Worm (Caenorhabditis elegans) whole organism, young adult: ENCODE results near the gene atln-1.
A peak's percentile ranks its signal among the peaks of the same experiment; 100 is the strongest.

Source experiments
- B0019.2 ChIP-seq: fragments of 200-800 bp; sonication (Bioruptor generic); conservative IDR thresholded peaks from 2 replicates; pipeline ENCODE4 v1.3.6; 2022; ENCODE audit warnings: missing genetic modification reagents, missing genetic modification characterization, missing compliant biosample characterization
- B0035.1 ChIP-seq: sonication (generic microtip); optimal IDR thresholded peaks from 2 replicates; lab custom pipeline; 2016; ENCODE audit warnings: missing genetic modification characterization, mild to moderate bottlenecking, missing compliant biosample characterization, missing genotype, missing genetic modification reagents
- B0261.1 ChIP-seq: sonication (generic microtip); optimal IDR thresholded peaks from 2 replicates; lab custom pipeline; 2016; ENCODE audit warnings: mild to moderate bottlenecking, missing genetic modification characterization, moderate library complexity, missing compliant biosample characterization
- B0336.3 ChIP-seq: fragments of 200-800 bp; sonication (Bioruptor generic); IDR thresholded peaks from 2 replicates; pipeline ENCODE4 v1.3.6; 2022; ENCODE audit warnings: missing genetic modification characterization, missing compliant biosample characterization
- F33H1.4 ChIP-seq: fragments of 200-800 bp; sonication (Bioruptor generic); IDR thresholded peaks from 2 replicates; pipeline ENCODE4 v1.3.6; 2022; ENCODE audit warnings: missing genetic modification reagents, missing genetic modification characterization, missing compliant biosample characterization
- F37B4.10 ChIP-seq: fragments of 200-800 bp; sonication (Bioruptor generic); IDR thresholded peaks from 2 replicates; pipeline ENCODE4 v1.3.6; 2022; ENCODE audit warnings: missing genetic modification characterization, missing compliant biosample characterization
- F52B5.7 ChIP-seq: sonication (generic microtip); optimal IDR thresholded peaks from 2 replicates; lab custom pipeline; 2016; ENCODE audit warnings: mild to moderate bottlenecking, missing genetic modification characterization, missing compliant biosample characterization
- F57A8.1 ChIP-seq: fragments of 200-800 bp; sonication (Bioruptor generic); optimal IDR thresholded peaks from 2 replicates; lab custom pipeline; 2018; ENCODE audit warnings: mild to moderate bottlenecking, missing genetic modification characterization, moderate library complexity, missing compliant biosample characterization
- T07F8.4 ChIP-seq: sonication (generic microtip); optimal IDR thresholded peaks from 2 replicates; lab custom pipeline; 2016; ENCODE audit warnings: mild to moderate bottlenecking, missing genetic modification characterization, moderate library complexity, missing compliant biosample characterization
- T26A5.8 ChIP-seq: sonication (generic microtip); optimal IDR thresholded peaks from 2 replicates; lab custom pipeline; 2016; ENCODE audit warnings: missing genetic modification characterization, missing compliant biosample characterization
- ama-1 ChIP-seq, 3 experiments: fragments of 150-350 bp in 1 of 3; sonication (generic microtip) in 2 of 3; optimal IDR thresholded peaks; 2 replicates each; lab custom pipeline; 2014 to 2018; ENCODE audit warnings: missing biosample characterization in 2 of 3, missing genetic modification characterization in 2 of 3, missing genetic modification reagents in 2 of 3
- attf-6 ChIP-seq: fragments of 200-800 bp; sonication (Bioruptor generic); IDR thresholded peaks from 2 replicates; pipeline ENCODE4 v1.3.6; 2022; ENCODE audit warnings: missing genetic modification reagents, missing genetic modification characterization, missing compliant biosample characterization
- bed-2 ChIP-seq: fragments of 200-800 bp; sonication (Bioruptor generic); IDR thresholded peaks from 2 replicates; pipeline ENCODE4 v1.3.6; 2022; ENCODE audit warnings: missing genetic modification reagents, missing genetic modification characterization, missing compliant biosample characterization
- cebp-2 ChIP-seq: fragments of 200-800 bp; sonication (Bioruptor generic); IDR thresholded peaks from 2 replicates; pipeline ENCODE4 v1.3.6; 2022; ENCODE audit warnings: missing genetic modification characterization, missing compliant biosample characterization
- ceh-27 ChIP-seq: fragments of 200-800 bp; sonication (Bioruptor generic); optimal IDR thresholded peaks from 2 replicates; lab custom pipeline; 2018; ENCODE audit warnings: mild to moderate bottlenecking, missing genetic modification characterization, moderate library complexity, missing compliant biosample characterization
- ceh-40 ChIP-seq: fragments of 200-800 bp; sonication (Bioruptor generic); IDR thresholded peaks from 2 replicates; pipeline ENCODE4 v1.3.6; 2022; ENCODE audit warnings: missing genetic modification characterization, missing compliant biosample characterization
- ceh-91 ChIP-seq: fragments of 200-800 bp; sonication (Bioruptor generic); IDR thresholded peaks from 2 replicates; pipeline ENCODE4 v1.3.6; 2022; ENCODE audit warnings: missing genetic modification reagents, missing genetic modification characterization, missing compliant biosample characterization
- dox-1 ChIP-seq: fragments of 200-800 bp; sonication (Bioruptor generic); IDR thresholded peaks from 2 replicates; pipeline ENCODE4 v1.3.6; 2022; ENCODE audit warnings: missing genetic modification reagents, missing genetic modification characterization, missing compliant biosample characterization
- ekl-4 ChIP-seq: fragments of 200-800 bp; sonication (Bioruptor generic); IDR thresholded peaks from 2 replicates; pipeline ENCODE4 v1.3.6; 2022; ENCODE audit warnings: missing genetic modification reagents, missing genetic modification characterization, missing compliant biosample characterization
- ets-4 ChIP-seq: fragments of 200-800 bp; sonication (Bioruptor generic); optimal IDR thresholded peaks from 2 replicates; lab custom pipeline; 2018; ENCODE audit warnings: mild to moderate bottlenecking, missing genetic modification characterization, missing compliant biosample characterization
- him-1 ChIP-seq: sonication (generic microtip); optimal IDR thresholded peaks from 2 replicates; lab custom pipeline; 2016; ENCODE audit warnings: missing genotype, missing genetic modification reagents, missing genetic modification characterization, missing compliant biosample characterization
- hlh-12 ChIP-seq: sonication (generic microtip); optimal IDR thresholded peaks from 2 replicates; lab custom pipeline; 2016; ENCODE audit warnings: missing genetic modification characterization, missing compliant biosample characterization
- hlh-26 ChIP-seq: fragments of 200-800 bp; sonication (Bioruptor generic); conservative IDR thresholded peaks from 2 replicates; pipeline ENCODE4 v1.3.6; 2022; ENCODE audit warnings: missing genetic modification reagents, missing genetic modification characterization, missing compliant biosample characterization
- hmg-20 ChIP-seq: fragments of 200-800 bp; sonication (Bioruptor generic); IDR thresholded peaks from 2 replicates; pipeline ENCODE4 v1.3.6; 2022; ENCODE audit warnings: missing genetic modification reagents, missing genetic modification characterization, missing compliant biosample characterization
- let-607 ChIP-seq, 2 experiments: fragments of 200-800 bp in 1 of 2; sonication (Bioruptor generic) in 1 of 2; sonication (generic microtip) in 1 of 2; optimal IDR thresholded peaks; 2 replicates each; lab custom pipeline; 2016 to 2018; ENCODE audit warnings: mild to moderate bottlenecking in 2 of 2, missing compliant biosample characterization in 2 of 2, missing genetic modification characterization in 2 of 2, moderate library complexity in 2 of 2, missing genotype in 1 of 2
- lin-35 ChIP-seq, 3 experiments: fragments of 150-350 bp in 2 of 3; sonication (generic microtip) in 1 of 3; optimal IDR thresholded peaks; 2 replicates each; lab custom pipeline; 2014 to 2018; ENCODE audit warnings: missing biosample characterization in 3 of 3, missing genetic modification characterization in 3 of 3, missing genetic modification reagents in 3 of 3
- madf-10 ChIP-seq: sonication (generic microtip); optimal IDR thresholded peaks from 2 replicates; lab custom pipeline; 2016; ENCODE audit warnings: mild to moderate bottlenecking, missing genetic modification characterization, missing compliant biosample characterization
- madf-8 ChIP-seq: fragments of 200-800 bp; sonication (Bioruptor generic); conservative IDR thresholded peaks from 2 replicates; pipeline ENCODE4 v1.3.6; 2022; ENCODE audit warnings: missing genetic modification reagents, missing genetic modification characterization, missing compliant biosample characterization
- mcd-1 ChIP-seq: fragments of 200-800 bp; sonication (Bioruptor generic); IDR thresholded peaks from 2 replicates; pipeline ENCODE4 v1.3.6; 2022; ENCODE audit warnings: missing genetic modification reagents, missing genetic modification characterization, missing compliant biosample characterization
- mel-28 ChIP-seq: sonication (generic microtip); optimal IDR thresholded peaks from 2 replicates; lab custom pipeline; 2016; ENCODE audit warnings: borderline replicate concordance, mild to moderate bottlenecking, missing genetic modification characterization, missing compliant biosample characterization
- mxl-1 ChIP-seq: sonication (generic microtip); optimal IDR thresholded peaks from 2 replicates; lab custom pipeline; 2016; ENCODE audit warnings: missing genetic modification characterization, missing compliant biosample characterization
- nfya-1 ChIP-seq: sonication (generic microtip); optimal IDR thresholded peaks from 2 replicates; lab custom pipeline; 2017; ENCODE audit warnings: antibody characterized with exemption, missing compliant biosample characterization, missing genetic modification characterization, borderline replicate concordance; ENCODE audit not compliant: insufficient read depth
- nfyb-1 ChIP-seq: fragments of 200-800 bp; sonication (Bioruptor generic); IDR thresholded peaks from 2 replicates; pipeline ENCODE4 v1.3.6; 2022; ENCODE audit warnings: missing genetic modification reagents, missing genetic modification characterization, missing compliant biosample characterization
- nhr-179 ChIP-seq: sonication (generic microtip); optimal IDR thresholded peaks from 2 replicates; lab custom pipeline; 2016; ENCODE audit warnings: mild to moderate bottlenecking, missing genetic modification characterization, missing compliant biosample characterization
- nhr-27 ChIP-seq: fragments of 200-800 bp; sonication (Bioruptor generic); optimal IDR thresholded peaks from 2 replicates; lab custom pipeline; 2018; ENCODE audit warnings: mild to moderate bottlenecking, missing genetic modification characterization, moderate library complexity, missing compliant biosample characterization
- nhr-80 ChIP-seq: sonication (generic microtip); optimal IDR thresholded peaks from 2 replicates; lab custom pipeline; 2016; ENCODE audit warnings: missing genetic modification characterization, missing compliant biosample characterization
- pbrm-1 ChIP-seq: fragments of 200-800 bp; sonication (Bioruptor generic); IDR thresholded peaks from 2 replicates; pipeline ENCODE4 v1.3.6; 2022; ENCODE audit warnings: missing genetic modification reagents, missing genetic modification characterization, missing compliant biosample characterization
- rec-8 ChIP-seq, 2 experiments: sonication (generic microtip); optimal IDR thresholded peaks; 2 replicates each; lab custom pipeline; 2016; ENCODE audit warnings: mild to moderate bottlenecking in 2 of 2, missing genetic modification characterization in 2 of 2, missing genetic modification reagents in 2 of 2, missing genotype in 2 of 2, missing biosample characterization in 1 of 2, missing compliant biosample characterization in 1 of 2, moderate library complexity in 1 of 2
- snpc-1.3 ChIP-seq: sonication (generic microtip); optimal IDR thresholded peaks from 2 replicates; lab custom pipeline; 2017; ENCODE audit warnings: missing genetic modification characterization, mild to moderate bottlenecking, missing compliant biosample characterization, antibody characterized with exemption, moderate library complexity, missing genotype, missing genetic modification reagents; ENCODE audit not compliant: insufficient read depth
- somi-1 ChIP-seq: fragments of 200-800 bp; sonication (Bioruptor generic); optimal IDR thresholded peaks from 2 replicates; lab custom pipeline; 2018; ENCODE audit warnings: mild to moderate bottlenecking, missing genetic modification characterization, missing compliant biosample characterization
- xnd-1 ChIP-seq: sonication (generic microtip); optimal IDR thresholded peaks from 2 replicates; lab custom pipeline; 2016; ENCODE audit warnings: missing genotype, missing genetic modification reagents, missing genetic modification characterization, missing compliant biosample characterization
- zfh-2 ChIP-seq: fragments of 200-800 bp; sonication (Bioruptor generic); conservative IDR thresholded peaks from 2 replicates; pipeline ENCODE4 v1.3.6; 2022; ENCODE audit warnings: missing genetic modification reagents, missing genetic modification characterization, missing compliant biosample characterization
- ztf-18 ChIP-seq: sonication (generic microtip); optimal IDR thresholded peaks from 2 replicates; lab custom pipeline; 2016; ENCODE audit warnings: missing genotype, mild to moderate bottlenecking, missing genetic modification characterization, missing compliant biosample characterization
- ztf-25 ChIP-seq: fragments of 200-800 bp; sonication (Bioruptor generic); IDR thresholded peaks from 2 replicates; pipeline ENCODE4 v1.3.6; 2022; ENCODE audit warnings: missing genetic modification reagents, missing genetic modification characterization, missing compliant biosample characterization
- ztf-28 ChIP-seq: fragments of 200-800 bp; sonication (Bioruptor generic); IDR thresholded peaks from 2 replicates; pipeline ENCODE4 v1.3.6; 2022; ENCODE audit warnings: missing genetic modification reagents, missing genetic modification characterization, missing compliant biosample characterization
- ztf-3 ChIP-seq: fragments of 200-800 bp; sonication (Bioruptor generic); optimal IDR thresholded peaks from 2 replicates; lab custom pipeline; 2018; ENCODE audit warnings: mild to moderate bottlenecking, missing genetic modification characterization, missing compliant biosample characterization
- ztf-6 ChIP-seq: fragments of 200-800 bp; sonication (Bioruptor generic); IDR thresholded peaks from 2 replicates; pipeline ENCODE4 v1.3.6; 2022; ENCODE audit warnings: missing genetic modification reagents, missing genetic modification characterization, missing compliant biosample characterization

The atln-1 gene

DNA sequence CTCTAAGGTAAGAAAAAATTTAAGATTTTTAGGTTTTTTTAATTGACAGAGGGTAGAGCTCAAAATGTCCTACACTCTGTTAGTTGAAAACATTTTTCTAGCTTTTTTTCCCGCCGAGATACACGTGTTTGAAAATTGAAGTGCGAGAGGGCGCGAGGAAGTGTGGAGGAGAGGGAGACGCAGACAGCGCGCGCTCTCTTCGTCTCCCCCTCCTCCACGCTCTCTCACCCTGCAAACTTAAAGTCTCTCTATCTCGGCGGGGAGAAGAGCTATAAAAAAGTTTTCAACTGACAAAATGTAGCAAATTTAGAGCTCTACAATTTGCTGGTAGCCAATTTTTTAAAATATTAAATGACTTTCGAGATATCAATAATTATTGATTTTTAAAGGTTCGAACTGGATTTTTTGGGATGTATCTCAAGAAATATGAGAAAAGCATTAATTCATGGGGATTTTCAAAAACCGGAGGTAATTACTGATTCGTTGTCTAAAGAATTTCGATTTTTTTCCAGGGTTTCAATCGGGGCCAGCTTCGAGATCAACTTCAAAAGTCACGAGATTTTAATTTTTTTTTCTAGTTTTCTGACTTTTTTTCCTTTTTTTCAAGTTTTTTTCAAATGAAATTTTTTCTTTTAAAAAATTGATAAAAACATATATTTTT, 23.3 kb upstream of the atln-1 start (continued):
- TF ChIP-seq nhr-179 (tag; lab: Kevin White, UChicago): no peak
- no peak for TF ChIP-seq mxl-1
- no peak for TF ChIP-seq T26A5.8 (tag; lab: Kevin White, UChicago)
- no peak for TF ChIP-seq lin-35 (GFP tag; optimal IDR thresholded peaks at IDR 0.05; lab: Kevin White, UChicago)
- no peak for TF ChIP-seq mel-28 (tag; lab: Kevin White, UChicago)
- TF ChIP-seq him-1 (tag; lab: Kevin White, UChicago): no peak
- TF ChIP-seq hlh-26 (GFP tag; lab: Robert Waterston, UW): no peak
- TF ChIP-seq ceh-91: no peak
- TF ChIP-seq cebp-2 (GFP tag; lab: Robert Waterston, UW): no peak
- TF ChIP-seq nfya-1 (tag; lab: Kevin White, UChicago): no peak
- no peak for TF ChIP-seq ets-4 (GFP tag; lab: Kevin White, UChicago)
- no peak for TF ChIP-seq F57A8.1 (GFP tag; lab: Kevin White, UChicago)
- TF ChIP-seq ekl-4: 0 out of 2 replicates have a peak, but pooled peaks have one; percentile 8
- no peak for TF ChIP-seq ztf-6
- TF ChIP-seq hmg-20: 0 out of 2 replicates have a peak, but pooled peaks have one; percentile 49
- no peak for TF ChIP-seq B0035.1 (tag; lab: Kevin White, UChicago)
- TF ChIP-seq attf-6 (GFP tag; lab: Robert Waterston, UW): no peak
- no peak for TF ChIP-seq ceh-40 (GFP tag; lab: Robert Waterston, UW)
- no peak for TF ChIP-seq madf-8 (GFP tag; lab: Robert Waterston, UW)
- no peak for TF ChIP-seq nhr-27 (tag; lab: Kevin White, UChicago)
- TF ChIP-seq madf-10 (tag; lab: Kevin White, UChicago): no peak
- no peak for TF ChIP-seq hlh-12 (tag; lab: Kevin White, UChicago)
- no peak for TF ChIP-seq rec-8 (tag; optimal IDR thresholded peaks at IDR 0.05; lab: Kevin White, UChicago)
- no peak for TF ChIP-seq B0261.1 (tag; lab: Kevin White, UChicago)
- TF ChIP-seq xnd-1: no peak
- no peak for TF ChIP-seq nhr-80
- TF ChIP-seq F52B5.7 (tag; lab: Kevin White, UChicago): peak; percentile 69
- TF ChIP-seq F37B4.10 (GFP tag; lab: Robert Waterston, UW): no peak
- TF ChIP-seq ztf-25 (GFP tag; lab: Robert Waterston, UW): no peak
- 0 out of 2 replicates have a peak, but pooled peaks have one; percentile 16 for TF ChIP-seq B0019.2 (GFP tag; lab: Robert Waterston, UW)
- no peak for TF ChIP-seq ama-1 (optimal IDR thresholded peaks at IDR 0.05; lab: Kevin White, UChicago)
- TF ChIP-seq ama-1 (GFP tag; optimal IDR thresholded peaks at IDR 0.05; lab: Kevin White, UChicago): no peak
- TF ChIP-seq bed-2 (GFP tag; lab: Robert Waterston, UW): no peak
- no peak for TF ChIP-seq let-607 (tag; optimal IDR thresholded peaks at IDR 0.05; lab: Kevin White, UChicago)
- TF ChIP-seq zfh-2 (GFP tag; lab: Robert Waterston, UW): peak; percentile 77
- TF ChIP-seq ztf-28 (GFP tag; lab: Robert Waterston, UW): no peak
- no peak for TF ChIP-seq F33H1.4 (GFP tag; lab: Robert Waterston, UW)
- no peak for TF ChIP-seq somi-1 (GFP tag; lab: Kevin White, UChicago)
- no peak for TF ChIP-seq nfyb-1 (GFP tag; lab: Robert Waterston, UW)
- TF ChIP-seq T07F8.4 (tag; lab: Kevin White, UChicago): no peak
- TF ChIP-seq ztf-18 (tag; lab: Kevin White, UChicago): no peak
- peak; percentile 17; the same call in 1 of the 2 replicates for TF ChIP-seq B0336.3 (GFP tag; lab: Robert Waterston, UW)
- TF ChIP-seq dox-1 (GFP tag; lab: Robert Waterston, UW): peak; percentile 27; the same call in 1 of the 2 replicates
- no peak for TF ChIP-seq ztf-3 (GFP tag; lab: Kevin White, UChicago)
- no peak for TF ChIP-seq snpc-1.3 (tag; lab: Kevin White, UChicago)
- no peak for TF ChIP-seq ceh-27 (GFP tag; lab: Kevin White, UChicago)
- peak; percentile 27; the same call in 1 of the 2 replicates for TF ChIP-seq mcd-1
- no peak; the same call in 1 of the 2 replicates for TF ChIP-seq pbrm-1
